Fruit fly (Drosophila melanogaster) whole organism, embryonic: ENCODE data around the gene Papss.

Experiments
- Adf1 ChIP-seq: fragments of 200-800 bp; sonication (Bioruptor generic); IDR thresholded peaks from 2 replicates; pipeline ENCODE4 v1.3.6; 2022; ENCODE audit warnings: missing biosample characterization, missing genetic modification characterization
- Awh ChIP-seq: fragments of 200-800 bp; sonication (Bioruptor generic); IDR thresholded peaks from 2 replicates; pipeline ENCODE4, ENCODE4 v1.3.6; 2022; ENCODE audit warnings: missing biosample characterization, missing genetic modification characterization
- Bdp1 ChIP-seq: fragments of 200-800 bp; sonication (Bioruptor generic); optimal IDR thresholded peaks from 3 replicates; lab custom pipeline; 2016; ENCODE audit warnings: missing biosample characterization, missing genetic modification characterization
- CG12659 ChIP-seq: fragments of 200-800 bp; sonication (Bioruptor generic); optimal IDR thresholded peaks from 3 replicates; lab custom pipeline; 2017; ENCODE audit warnings: mild to moderate bottlenecking, missing biosample characterization, missing genetic modification reagents, missing genetic modification characterization
- CG13287 ChIP-seq: fragments of 200-800 bp; sonication (Bioruptor generic); IDR thresholded peaks from 2 replicates; pipeline ENCODE4 v1.3.6; 2022; ENCODE audit warnings: missing biosample characterization, missing genetic modification characterization; ENCODE audit not compliant: partially characterized antibody
- CG17385 ChIP-seq: fragments of 200-800 bp; sonication (Bioruptor generic); optimal IDR thresholded peaks from 3 replicates; lab custom pipeline; 2018; ENCODE audit warnings: missing biosample characterization, mild to moderate bottlenecking, missing genetic modification characterization
- CG18599 ChIP-seq: fragments of 200-800 bp; sonication (Bioruptor generic); optimal IDR thresholded peaks from 3 replicates; lab custom pipeline; 2017; ENCODE audit warnings: missing biosample characterization, missing genetic modification characterization, mild to moderate bottlenecking, moderate library complexity, missing genetic modification reagents
- CG2678 ChIP-seq: fragments of 200-800 bp; sonication (Bioruptor generic); optimal IDR thresholded peaks from 3 replicates; lab custom pipeline; 2019; ENCODE audit warnings: missing biosample characterization, mild to moderate bottlenecking, missing genetic modification characterization, moderate library complexity
- CG4854 ChIP-seq: fragments of 200-800 bp; sonication (Bioruptor generic); optimal IDR thresholded peaks from 2 replicates; lab custom pipeline; 2016; ENCODE audit warnings: missing biosample characterization, missing genetic modification characterization, inconsistent platforms
- CG6175 ChIP-seq: fragments of 200-800 bp; sonication (Bioruptor generic); IDR thresholded peaks from 3 replicates; pipeline ENCODE4 v1.3.6; 2022; ENCODE audit warnings: missing biosample characterization, missing genetic modification characterization
- CG7928 ChIP-seq: fragments of 200-800 bp; sonication (Bioruptor generic); optimal IDR thresholded peaks from 2 replicates; lab custom pipeline; 2017; ENCODE audit warnings: missing biosample characterization, mild to moderate bottlenecking, missing genetic modification characterization
- CG8089 ChIP-seq: fragments of 200-800 bp; sonication (Bioruptor generic); optimal IDR thresholded peaks from 3 replicates; lab custom pipeline; 2016; ENCODE audit warnings: missing biosample characterization, missing genetic modification characterization
- CG8388 ChIP-seq: fragments of 200-800 bp; sonication (Bioruptor generic); optimal IDR thresholded peaks from 2 replicates; lab custom pipeline; 2019; ENCODE audit warnings: missing biosample characterization, mild to moderate bottlenecking, missing genetic modification characterization, moderate library complexity
- CG8478 ChIP-seq: fragments of >200 bp; optimal IDR thresholded peaks from 2 replicates; lab custom pipeline; 2018
- CG9609 ChIP-seq: fragments of 200-800 bp; sonication (Bioruptor generic); optimal IDR thresholded peaks from 3 replicates; lab custom pipeline; 2016; ENCODE audit warnings: missing biosample characterization, missing genetic modification characterization
- Dad ChIP-seq: fragments of 200-800 bp; sonication (Bioruptor generic); optimal IDR thresholded peaks from 3 replicates; lab custom pipeline; 2016; ENCODE audit warnings: missing biosample characterization, missing genetic modification characterization
- Dbx ChIP-seq: fragments of 200-800 bp; sonication (Bioruptor generic); IDR thresholded peaks from 3 replicates; pipeline ENCODE4 v1.3.6; 2022; ENCODE audit warnings: missing biosample characterization, missing genetic modification characterization
- Dek ChIP-seq: fragments of 200-800 bp; sonication (Bioruptor generic); optimal IDR thresholded peaks from 3 replicates; lab custom pipeline; 2019; ENCODE audit warnings: missing biosample characterization, mild to moderate bottlenecking, missing genetic modification characterization, moderate library complexity
- Dref ChIP-seq: fragments of 200-800 bp; sonication (Bioruptor generic); IDR thresholded peaks from 2 replicates; pipeline ENCODE4 v1.3.6; 2022; ENCODE audit warnings: missing biosample characterization, missing genetic modification characterization
- HLHmδ ChIP-seq: fragments of 200-800 bp; sonication (Bioruptor generic); optimal IDR thresholded peaks from 2 replicates; lab custom pipeline; 2018; ENCODE audit warnings: missing biosample characterization, mild to moderate bottlenecking, missing genetic modification characterization, moderate library complexity
- Hr39 ChIP-seq: fragments of >200 bp; optimal IDR thresholded peaks from 2 replicates; lab custom pipeline; 2017
- Lhr ChIP-seq: fragments of 200-800 bp; sonication (Bioruptor generic); optimal IDR thresholded peaks from 3 replicates; lab custom pipeline; 2017; ENCODE audit warnings: mild to moderate bottlenecking, missing biosample characterization, missing genetic modification reagents, missing genetic modification characterization
- NFAT ChIP-seq: fragments of 200-800 bp; sonication (Bioruptor generic); IDR thresholded peaks from 2 replicates; pipeline ENCODE4 v1.3.6; 2022; ENCODE audit warnings: missing biosample characterization, missing genetic modification characterization
- Six4 ChIP-seq: fragments of 200-800 bp; sonication (Bioruptor generic); optimal IDR thresholded peaks from 2 replicates; lab custom pipeline; 2016; ENCODE audit warnings: missing biosample characterization, missing genetic modification characterization
- Sox102F ChIP-seq: fragments of 200-800 bp; sonication (Bioruptor generic); optimal IDR thresholded peaks from 2 replicates; lab custom pipeline; 2018; ENCODE audit warnings: missing biosample characterization, mild to moderate bottlenecking, missing genetic modification characterization, moderate library complexity
- Sry-β ChIP-seq: fragments of 200-800 bp; sonication (Bioruptor generic); optimal IDR thresholded peaks from 2 replicates; lab custom pipeline; 2018; ENCODE audit warnings: missing biosample characterization, mild to moderate bottlenecking, missing genetic modification characterization, moderate library complexity
- Sry-δ ChIP-seq: fragments of 200-800 bp; sonication (Bioruptor generic); optimal IDR thresholded peaks from 2 replicates; lab custom pipeline; 2016; ENCODE audit warnings: missing biosample characterization, missing genetic modification characterization
- Tbp ChIP-seq: fragments of >200 bp; optimal IDR thresholded peaks from 2 replicates; lab custom pipeline; 2018; ENCODE audit warnings: missing biosample characterization, missing genetic modification characterization
- aop ChIP-seq: fragments of 200-800 bp; sonication (Bioruptor generic); IDR thresholded peaks from 2 replicates; pipeline ENCODE4 v1.3.6; 2022; ENCODE audit warnings: missing biosample characterization, missing genetic modification characterization
- cato ChIP-seq: fragments of 200-800 bp; sonication (Bioruptor generic); optimal IDR thresholded peaks from 2 replicates; lab custom pipeline; 2016; ENCODE audit warnings: missing biosample characterization, missing genetic modification characterization, borderline replicate concordance
- dimm ChIP-seq: fragments of 200-800 bp; sonication (Bioruptor generic); IDR thresholded peaks from 2 replicates; pipeline ENCODE4 v1.3.6; 2022; ENCODE audit warnings: missing biosample characterization, missing genetic modification characterization
- disco-r ChIP-seq: fragments of 200-800 bp; sonication (Bioruptor generic); optimal IDR thresholded peaks from 2 replicates; lab custom pipeline; 2016; ENCODE audit warnings: missing biosample characterization, missing genetic modification characterization
- fd102C ChIP-seq: fragments of 200-800 bp; sonication (Bioruptor generic); optimal IDR thresholded peaks from 2 replicates; lab custom pipeline; 2018; ENCODE audit warnings: missing biosample characterization, mild to moderate bottlenecking, missing genetic modification characterization, moderate library complexity
- gem ChIP-seq: fragments of 200-800 bp; sonication (Bioruptor generic); optimal IDR thresholded peaks from 2 replicates; lab custom pipeline; 2019; ENCODE audit warnings: missing biosample characterization, mild to moderate bottlenecking, missing genetic modification characterization, moderate library complexity
- hbn ChIP-seq: fragments of 200-800 bp; sonication (Bioruptor generic); IDR thresholded peaks from 2 replicates; pipeline ENCODE4 v1.3.6; 2022; ENCODE audit warnings: missing biosample characterization, missing genetic modification characterization; ENCODE audit not compliant: partially characterized antibody
- kay ChIP-seq: fragments of 200-800 bp; sonication (Bioruptor generic); optimal IDR thresholded peaks from 2 replicates; lab custom pipeline; 2016; ENCODE audit warnings: missing biosample characterization, missing genetic modification characterization
- klu ChIP-seq: fragments of 200-800 bp; sonication (Bioruptor generic); IDR thresholded peaks from 2 replicates; pipeline ENCODE4 v1.3.6; 2022; ENCODE audit warnings: missing biosample characterization, missing genetic modification characterization
- lbe ChIP-seq: fragments of 200-800 bp; sonication (Bioruptor generic); optimal IDR thresholded peaks from 2 replicates; lab custom pipeline; 2016; ENCODE audit warnings: missing biosample characterization, mild to moderate bottlenecking, missing genetic modification characterization
- lola ChIP-seq, 3 experiments: fragments of >200 bp in 2 of 3; fragments of 200-800 bp in 1 of 3; sonication (Bioruptor generic) in 1 of 3; optimal IDR thresholded peaks; 2 replicates each; lab custom pipeline; 2017 to 2019; ENCODE audit warnings: missing biosample characterization in 3 of 3, missing genetic modification characterization in 3 of 3, mild to moderate bottlenecking in 1 of 3, moderate library complexity in 1 of 3
- luna ChIP-seq: fragments of 200-800 bp; sonication (Bioruptor generic); optimal IDR thresholded peaks from 2 replicates; lab custom pipeline; 2016; ENCODE audit warnings: missing biosample characterization, missing genetic modification characterization
- maf-S ChIP-seq: fragments of 200-800 bp; sonication (Bioruptor generic); optimal IDR thresholded peaks from 2 replicates; lab custom pipeline; 2016; ENCODE audit warnings: missing biosample characterization, missing genetic modification characterization
- mam ChIP-seq: fragments of 200-800 bp; sonication (Bioruptor generic); optimal IDR thresholded peaks from 3 replicates; lab custom pipeline; 2016; ENCODE audit warnings: missing biosample characterization, missing genetic modification characterization
- oc ChIP-seq: fragments of 200-800 bp; sonication (Bioruptor generic); optimal IDR thresholded peaks from 2 replicates; lab custom pipeline; 2018; ENCODE audit warnings: missing biosample characterization, mild to moderate bottlenecking, missing genetic modification characterization, moderate library complexity
- org-1 ChIP-seq: fragments of 200-800 bp; sonication (Bioruptor generic); optimal IDR thresholded peaks from 2 replicates; lab custom pipeline; 2017; ENCODE audit warnings: missing biosample characterization, missing genetic modification characterization
- otp ChIP-seq: fragments of 200-800 bp; sonication (Bioruptor generic); IDR thresholded peaks from 3 replicates; pipeline ENCODE4, ENCODE4 v1.3.6; 2022; ENCODE audit warnings: missing biosample characterization, missing genetic modification characterization
- sima ChIP-seq: fragments of 200-800 bp; sonication (Bioruptor generic); optimal IDR thresholded peaks from 2 replicates; lab custom pipeline; 2016; ENCODE audit warnings: missing biosample characterization, missing genetic modification characterization
- ssp ChIP-seq: fragments of 200-800 bp; sonication (Bioruptor generic); IDR thresholded peaks from 2 replicates; pipeline ENCODE4 v1.3.6; 2022; ENCODE audit warnings: missing biosample characterization, missing genetic modification characterization
- wdn ChIP-seq: fragments of 200-800 bp; sonication (Bioruptor generic); IDR thresholded peaks from 2 replicates; pipeline ENCODE4 v1.3.6; 2022; ENCODE audit warnings: missing biosample characterization, missing genetic modification characterization
- wor ChIP-seq: fragments of 200-800 bp; sonication (Bioruptor generic); IDR thresholded peaks from 2 replicates; pipeline ENCODE4 v1.3.6; 2022; ENCODE audit warnings: missing biosample characterization, missing genetic modification characterization
- yki ChIP-seq: fragments of >200 bp; optimal IDR thresholded peaks from 3 replicates; lab custom pipeline; 2018
- zen2 ChIP-seq: fragments of 200-800 bp; sonication (Bioruptor generic); IDR thresholded peaks from 3 replicates; pipeline ENCODE4 v1.3.6; 2022; ENCODE audit warnings: missing biosample characterization, missing genetic modification characterization; ENCODE audit not compliant: partially characterized antibody

The Papss gene

DNA sequence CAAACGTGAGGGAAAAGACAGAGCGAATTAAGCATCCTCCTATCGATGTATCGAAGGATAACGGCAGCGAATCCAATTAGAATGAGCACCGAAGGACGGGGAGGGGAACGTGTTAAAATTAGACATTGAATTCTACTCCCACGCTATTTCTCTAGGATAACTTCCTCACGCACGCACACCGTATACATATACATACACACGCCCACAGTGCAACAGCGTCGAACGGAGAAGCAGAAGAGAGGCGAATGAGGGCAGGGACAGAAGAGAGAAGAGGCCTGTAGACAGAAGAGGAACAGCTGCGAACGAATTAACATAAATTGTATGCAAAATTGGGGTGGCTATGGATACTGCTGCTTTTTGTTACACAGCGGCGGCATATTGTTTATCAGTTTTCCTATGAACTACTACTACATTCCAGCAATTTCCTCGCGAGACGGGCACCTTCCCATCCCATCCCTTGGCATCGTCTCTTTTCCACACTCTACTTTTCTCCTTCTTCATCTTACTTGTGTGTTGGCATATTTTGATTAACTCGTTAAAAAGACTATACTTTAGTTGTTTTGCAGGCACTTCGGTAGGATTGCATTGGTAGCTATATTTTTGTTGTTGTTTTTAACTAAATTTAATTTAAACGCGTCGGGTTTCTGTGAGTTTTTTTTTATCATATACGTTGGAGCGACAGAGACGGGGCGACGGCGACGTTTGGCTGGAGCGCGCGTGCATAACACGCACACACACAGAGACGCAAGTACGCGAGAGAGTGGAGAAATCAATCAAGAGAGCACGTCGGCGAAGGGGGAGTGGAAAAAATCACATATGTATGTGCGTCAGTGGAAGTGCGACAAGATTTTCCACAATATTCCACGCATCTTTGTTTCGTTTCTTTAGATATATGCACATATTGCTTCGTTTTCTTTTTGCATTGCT is 63.4 kb downstream of the Papss start (continued):
- TF ChIP-seq aop (GFP tag; lab: Robert Waterston, UW) (no peak), Adf1 (no peak), Sry-δ (no peak), CG6175 (GFP tag; lab: Robert Waterston, UW) (no peak), CG17385 (GFP tag; lab: Kevin White, UChicago) (peak; percentile 14), klu (GFP tag; lab: Robert Waterston, UW) (no peak), CG2678 (tag; lab: Kevin White, UChicago) (no peak), yki (peak; percentile 26), oc (tag; lab: Kevin White, UChicago) (no peak), Hr39 (lab: Kevin White, UChicago) (no peak), CG8478 (no peak), sima (no peak), lola (GFP tag; optimal IDR thresholded peaks at IDR 0.05; lab: Kevin White, UChicago) (no peak), Bdp1 (no peak), CG8388 (GFP tag; lab: Kevin White, UChicago) (no peak), cato (GFP tag; lab: Kevin White, UChicago) (no peak), CG7928 (no peak), CG9609 (GFP tag; lab: Kevin White, UChicago) (no peak), Awh (no peak), CG13287 (GFP tag; lab: Robert Waterston, UW) (no peak), Lhr (no peak), hbn (no peak), CG8089 (no peak), Dek (tag; lab: Kevin White, UChicago) (no peak), Tbp (GFP tag; lab: Kevin White, UChicago) (no peak), disco-r (GFP tag; lab: Kevin White, UChicago) (no peak), HLHmδ (GFP tag; lab: Kevin White, UChicago) (peak; percentile 31), CG4854 (no peak)

DNA sequence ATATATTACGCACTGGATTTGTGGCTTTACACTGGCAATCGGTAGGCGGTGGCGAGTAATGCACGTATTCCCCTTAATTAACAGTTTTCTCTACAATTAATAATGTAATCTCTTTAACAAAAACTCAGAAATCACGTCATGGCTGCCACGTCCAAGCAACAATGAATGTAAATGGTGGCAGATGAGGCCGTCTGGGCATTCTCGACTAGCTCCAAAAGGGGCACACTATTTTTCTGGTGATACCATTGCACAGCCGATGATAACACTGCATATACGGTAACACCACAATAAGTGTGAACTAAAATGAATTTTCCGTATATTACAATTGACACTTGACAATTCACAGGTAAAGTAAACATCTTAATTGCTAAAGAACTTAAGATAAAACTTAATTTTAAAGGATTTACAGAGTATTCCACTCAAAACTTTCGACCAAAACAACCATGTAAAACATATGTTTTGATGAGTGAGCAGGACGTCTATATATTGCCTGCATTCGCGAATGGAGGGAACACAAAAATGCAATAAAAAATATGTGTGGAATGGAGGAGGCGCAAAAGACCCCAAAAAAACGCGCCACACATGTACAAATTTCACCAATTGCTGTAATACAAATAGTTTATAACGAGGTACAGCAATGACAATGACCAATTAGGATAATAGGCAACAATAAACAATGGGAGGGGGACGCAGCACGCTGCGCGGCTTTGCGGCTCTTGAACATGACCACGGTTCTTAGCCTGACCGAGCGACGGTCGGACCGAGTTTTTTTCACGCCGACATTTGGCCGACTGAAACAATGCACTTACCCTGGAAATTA is 64.4 kb downstream of the Papss start:
- peak; percentile 51 for TF ChIP-seq Dref (GFP tag; lab: Robert Waterston, UW)
- no peak for TF ChIP-seq kay (GFP tag; lab: Kevin White, UChicago)
- no peak for TF ChIP-seq Six4 (GFP tag; lab: Kevin White, UChicago)
- no peak for TF ChIP-seq lbe (GFP tag; lab: Kevin White, UChicago)
- no peak for TF ChIP-seq gem (tag; lab: Kevin White, UChicago)
- no peak for TF ChIP-seq dimm (GFP tag; lab: Robert Waterston, UW)
- TF ChIP-seq CG18599 = no peak
- TF ChIP-seq mam (GFP tag; lab: Kevin White, UChicago) = no peak
- no peak for TF ChIP-seq zen2 (GFP tag; lab: Robert Waterston, UW)
- TF ChIP-seq otp (GFP tag; lab: Robert Waterston, UW) = no peak
- no peak for TF ChIP-seq luna (GFP tag; lab: Kevin White, UChicago)
- TF ChIP-seq fd102C (GFP tag; lab: Kevin White, UChicago) = no peak
- TF ChIP-seq Sry-β = no peak
- no peak for TF ChIP-seq wor (GFP tag; lab: Robert Waterston, UW)
- TF ChIP-seq ssp (GFP tag; lab: Robert Waterston, UW) = no peak
- TF ChIP-seq maf-S = no peak
- TF ChIP-seq NFAT (GFP tag; lab: Robert Waterston, UW) = no peak
- no peak for TF ChIP-seq Dad (GFP tag; lab: Kevin White, UChicago)
- no peak for TF ChIP-seq Dbx (GFP tag; lab: Robert Waterston, UW)
- TF ChIP-seq wdn = no peak
- peak; percentile 61 for TF ChIP-seq CG12659 (GFP tag; lab: Kevin White, UChicago)
- no peak for TF ChIP-seq Sox102F
- TF ChIP-seq org-1 (GFP tag; lab: Kevin White, UChicago) = no peak
